Fruit fly (Drosophila melanogaster): Measurements from ENCODE around the gene CG11357.

Gene CG11357

dm6 chr3L:4541573-4542371 lies at the start of gene CG11357 (continued):
- TF ChIP-seq CG8765 (GFP tag; IDR thresholded peaks at IDR 0.05) (peak; percentile 97), chif (GFP tag; optimal IDR thresholded peaks at IDR 0.05) (peak; percentile 72 to 82), CG8924 (tag; optimal IDR thresholded peaks at IDR 0.05) (peak; percentile 99), esg (GFP tag; conservative IDR thresholded peaks at IDR 0.05) (peak; percentile 98), otp (GFP tag; IDR thresholded peaks at IDR 0.05) (peak; percentile 97), MTF-1 (GFP tag; optimal IDR thresholded peaks at IDR 0.05; ENCODE audit: borderline replicate concordance) (peak; percentile 96), CG3995 (GFP tag; optimal IDR thresholded peaks at IDR 0.05) (peak; percentile 50), HLH3B (GFP tag; IDR thresholded peaks at IDR 0.05) (peak; percentile 99), BEAF-32 (GFP tag; optimal IDR thresholded peaks at IDR 0.05) (peak; percentile 81), CG7556 (GFP tag; optimal IDR thresholded peaks at IDR 0.05) (peak; percentile 99), CG9797 (GFP tag; optimal IDR thresholded peaks at IDR 0.05) (peak; percentile 62), CG4328 (GFP tag; optimal IDR thresholded peaks at IDR 0.05) (peak; percentile 97), Deaf1 (tag; optimal IDR thresholded peaks at IDR 0.05) (peak; percentile 89), CG6765 (GFP tag; optimal IDR thresholded peaks at IDR 0.05) (peak; percentile 97), unpg (GFP tag; optimal IDR thresholded peaks at IDR 0.05) (peak; percentile 100), CG30403 (GFP tag; optimal IDR thresholded peaks at IDR 0.05) (peak; percentile 97), cato (GFP tag; optimal IDR thresholded peaks at IDR 0.05; ENCODE audit: borderline replicate concordance) (peak; percentile 92), Dbx (GFP tag; IDR thresholded peaks at IDR 0.05) (peak; percentile 99), Eip74EF (GFP tag; optimal IDR thresholded peaks at IDR 0.05) (peak in 1 of 2 experiments; percentile 97), ro (GFP tag; IDR thresholded peaks at IDR 0.05) (peak; percentile 97), Pdp1 (GFP tag; optimal IDR thresholded peaks at IDR 0.05) (peak; percentile 80), ranshi (GFP tag; IDR thresholded peaks at IDR 0.05) (peak; percentile 99), pita (GFP tag; optimal IDR thresholded peaks at IDR 0.05) (no peak), Sox100B (GFP tag; optimal IDR thresholded peaks at IDR 0.05) (peak; percentile 98), CG7928 (GFP tag; optimal IDR thresholded peaks at IDR 0.05) (peak; percentile 81), MESR4 (GFP tag; optimal IDR thresholded peaks at IDR 0.05) (peak; percentile 69), tgo (GFP tag; IDR thresholded peaks at IDR 0.05) (peak; percentile 99), slou (GFP tag; optimal IDR thresholded peaks at IDR 0.05) (peak; percentile 92), grn (GFP tag; optimal IDR thresholded peaks at IDR 0.05) (peak; percentile 34), twi (tag; optimal IDR thresholded peaks at IDR 0.05) (peak; percentile 97), CG4404 (GFP tag; IDR thresholded peaks at IDR 0.05) (peak; percentile 98), lab (GFP tag; optimal IDR thresholded peaks at IDR 0.05) (peak; percentile 99), Fer2 (tag; optimal IDR thresholded peaks at IDR 0.05) (peak; percentile 98), Stat92E (GFP tag; optimal IDR thresholded peaks at IDR 0.05) (peak in 1 of 3 experiments; percentile 95), CG6854 (GFP tag; optimal IDR thresholded peaks at IDR 0.05) (peak; percentile 96), sens (GFP tag) (peak; percentile 97), kah (GFP tag; optimal IDR thresholded peaks at IDR 0.05) (peak; percentile 95), Myb (GFP tag; optimal IDR thresholded peaks at IDR 0.05) (peak; percentile 67), luna (GFP tag; optimal IDR thresholded peaks at IDR 0.05) (peak; percentile 59), CG2120 (GFP tag; optimal IDR thresholded peaks at IDR 0.05) (peak; percentile 97), CkIIα-i1 (GFP tag; IDR thresholded peaks at IDR 0.05) (peak; percentile 91), phol (tag; optimal IDR thresholded peaks at IDR 0.05) (peak; percentile 98), BtbVII (GFP tag; optimal IDR thresholded peaks at IDR 0.05) (peak; percentile 98), CG31388 (GFP tag; optimal IDR thresholded peaks at IDR 0.05) (peak; percentile 90), nmo (GFP tag; optimal IDR thresholded peaks at IDR 0.05) (peak; percentile 99), CG10543 (GFP tag; optimal IDR thresholded peaks at IDR 0.05) (peak; percentile 98), pzg (GFP tag; optimal IDR thresholded peaks at IDR 0.05) (peak; percentile 50), NFAT (GFP tag; IDR thresholded peaks at IDR 0.05) (peak; percentile 98)

Measured in whole organism, embryonic.